Worm (Caenorhabditis elegans) whole organism, late embryonic: ENCODE results near the gene sri-57.
"Not testable (repeated sequence)": the region's sequence is repeated elsewhere in the genome, so short reads cannot be mapped to it uniquely, and the experiment has no call there.

Source experiments
- ama-1 ChIP-seq: fragments of 150-350 bp; optimal IDR thresholded peaks from 2 replicates; lab custom pipeline; 2014
- lin-11 ChIP-seq: fragments of 200-800 bp; sonication (Bioruptor generic); optimal IDR thresholded peaks from 2 replicates; lab custom pipeline; 2018; ENCODE audit warnings: mild to moderate bottlenecking, missing genetic modification characterization, missing compliant biosample characterization
- nfya-1 ChIP-seq: sonication (generic microtip); optimal IDR thresholded peaks from 2 replicates; lab custom pipeline; 2017; ENCODE audit warnings: missing genetic modification characterization, mild to moderate bottlenecking, missing compliant biosample characterization, antibody characterized with exemption, moderate library complexity
- syd-9 ChIP-seq: sonication (generic microtip); optimal IDR thresholded peaks from 2 replicates; lab custom pipeline; 2016; ENCODE audit warnings: mild to moderate bottlenecking, missing genetic modification characterization, moderate library complexity, missing compliant biosample characterization
- tbx-2 ChIP-seq: sonication (generic microtip); optimal IDR thresholded peaks from 2 replicates; lab custom pipeline; 2016; ENCODE audit warnings: missing genetic modification characterization, missing compliant biosample characterization
- unc-3 ChIP-seq, 2 experiments: fragments of 200-800 bp in 1 of 2; sonication (Bioruptor generic) in 1 of 2; sonication (generic microtip) in 1 of 2; conservative IDR thresholded peaks in 1 of 2; optimal IDR thresholded peaks in 1 of 2; 2 replicates each; pipeline versions ENCODE4 v1.3.6 to Lab custom; 2016 to 2022; ENCODE audit warnings: missing compliant biosample characterization in 2 of 2, missing genetic modification characterization in 2 of 2, missing genetic modification reagents in 1 of 2

- TF ChIP-seq nfya-1 (tag; lab: Kevin White, UChicago); syd-9 (tag; lab: Kevin White, UChicago); unc-3 (GFP tag; conservative IDR thresholded peaks at IDR 0.05; lab: Robert Waterston, UW); unc-3 (tag; optimal IDR thresholded peaks at IDR 0.05; lab: Kevin White, UChicago); ama-1 (lab: Kevin White, UChicago); lin-11 (tag; lab: Kevin White, UChicago); tbx-2 (tag; lab: Kevin White, UChicago): not testable (repeated sequence)
Measured at ce11 chrII:2665081-2665480, 7.1 kb downstream of the sri-57 start, which contains the start of gene F22E5.2.
